Fruit fly (Drosophila melanogaster): ENCODE results near the gene CAH8.

CAH8 gene

DNA sequence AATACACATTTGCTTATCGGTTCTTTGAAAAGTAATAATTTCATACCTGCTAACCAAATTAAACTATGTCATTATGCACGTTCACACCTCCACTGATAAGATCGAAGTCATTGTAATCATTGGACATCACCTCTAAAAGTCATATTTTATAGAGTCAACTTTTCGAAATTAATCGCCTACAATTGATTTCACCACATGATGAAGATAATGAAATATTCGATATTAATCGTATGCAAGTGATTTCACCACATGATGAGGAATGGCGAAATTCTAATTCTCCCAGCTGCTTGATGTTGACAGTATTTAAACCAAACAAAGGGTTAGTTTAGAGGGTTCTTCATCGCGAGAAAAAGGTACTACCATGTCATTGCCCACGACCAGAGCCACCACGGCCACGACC is 13.8 kb downstream of the CAH8 start, which contains the start of gene CG18596 (continued):
- TF ChIP-seq HLH4C (GFP tag; IDR thresholded peaks at IDR 0.05; ENCODE audit: partially characterized antibody) (peak; percentile 90), ac (GFP tag; optimal IDR thresholded peaks at IDR 0.05) (no peak), vnd (GFP tag; IDR thresholded peaks at IDR 0.05; ENCODE audit: partially characterized antibody) (peak; percentile 92), scrt (GFP tag; optimal IDR thresholded peaks at IDR 0.05) (no peak), CG3838 (GFP tag; optimal IDR thresholded peaks at IDR 0.05) (no peak), CG2129 (GFP tag; IDR thresholded peaks at IDR 0.05; ENCODE audit: partially characterized antibody) (peak; percentile 95), z (GFP tag; IDR thresholded peaks at IDR 0.05) (0 out of 3 replicates have a peak, but pooled peaks have one; percentile 5), CG6791 (GFP tag; IDR thresholded peaks at IDR 0.05; ENCODE audit: partially characterized antibody) (peak; percentile 85), phol (tag; optimal IDR thresholded peaks at IDR 0.05) (peak; percentile 67), hbn (GFP tag; IDR thresholded peaks at IDR 0.05; ENCODE audit: partially characterized antibody) (peak; percentile 95), Ets97D (GFP tag; optimal IDR thresholded peaks at IDR 0.05) (peak; percentile 37), tna (GFP tag; IDR thresholded peaks at IDR 0.05; ENCODE audit: partially characterized antibody) (peak; percentile 88), chm (GFP tag; IDR thresholded peaks at IDR 0.05) (0 out of 2 replicates have a peak, but pooled peaks have one; percentile 41), CG14860 (GFP tag; IDR thresholded peaks at IDR 0.05; ENCODE audit: partially characterized antibody) (peak; percentile 95), CG13287 (GFP tag; IDR thresholded peaks at IDR 0.05; ENCODE audit: partially characterized antibody) (peak; percentile 98), CG3995 (GFP tag; optimal IDR thresholded peaks at IDR 0.05) (peak; percentile 10), CG18262 (tag; optimal IDR thresholded peaks at IDR 0.05) (no peak), CoRest (tag; optimal IDR thresholded peaks at IDR 0.05) (peak; percentile 35), psq (GFP tag; optimal IDR thresholded peaks at IDR 0.05) (no peak), slp2 (GFP tag; optimal IDR thresholded peaks at IDR 0.05) (no peak), crp (GFP tag; optimal IDR thresholded peaks at IDR 0.05) (peak in 1 of 2 experiments; percentile 73), CG4820 (GFP tag; optimal IDR thresholded peaks at IDR 0.05) (no peak), hb (GFP tag; IDR thresholded peaks at IDR 0.05; ENCODE audit: partially characterized antibody) (peak; percentile 78), Kr (GFP tag; optimal IDR thresholded peaks at IDR 0.05) (peak; percentile 38), Doc3 (GFP tag; IDR thresholded peaks at IDR 0.05; ENCODE audit: partially characterized antibody) (peak; percentile 96), zen2 (GFP tag; IDR thresholded peaks at IDR 0.05; ENCODE audit: partially characterized antibody) (peak; percentile 92), CG12236 (GFP tag; optimal IDR thresholded peaks at IDR 0.05) (no peak), E2f2 (GFP tag; IDR thresholded peaks at IDR 0.05) (peak; percentile 86), gfzf (GFP tag; optimal IDR thresholded peaks at IDR 0.05) (peak; percentile 0), sna (GFP tag; IDR thresholded peaks at IDR 0.05; ENCODE audit: partially characterized antibody) (peak; percentile 97), chinmo (GFP tag; IDR thresholded peaks at IDR 0.05; ENCODE audit: partially characterized antibody) (peak; percentile 42; the same call in 2 of the 4 replicates), CG8388 (GFP tag; optimal IDR thresholded peaks at IDR 0.05) (no peak), MESR4 (GFP tag; optimal IDR thresholded peaks at IDR 0.05) (peak; percentile 60), ssp (GFP tag; IDR thresholded peaks at IDR 0.05) (no peak), CG14710 (tag; optimal IDR thresholded peaks at IDR 0.05) (peak; percentile 43), BEAF-32 (GFP tag; optimal IDR thresholded peaks at IDR 0.05) (peak; percentile 88), CG34224 (GFP tag; IDR thresholded peaks at IDR 0.05; ENCODE audit: partially characterized antibody) (peak; percentile 97), nerfin-2 (GFP tag; IDR thresholded peaks at IDR 0.05; ENCODE audit: partially characterized antibody) (peak; percentile 91), Dll (GFP tag; IDR thresholded peaks at IDR 0.05; ENCODE audit: partially characterized antibody) (peak; percentile 98), inv (GFP tag; IDR thresholded peaks at IDR 0.05; ENCODE audit: partially characterized antibody) (peak; percentile 88), Myb (GFP tag; optimal IDR thresholded peaks at IDR 0.05) (peak; percentile 56), tll (GFP tag; optimal IDR thresholded peaks at IDR 0.05) (peak in 1 of 2 experiments; percentile 82), Dref (GFP tag; IDR thresholded peaks at IDR 0.05) (peak; percentile 64), knrl (GFP tag; IDR thresholded peaks at IDR 0.05; ENCODE audit: partially characterized antibody) (peak; percentile 94), Med (GFP tag) (peak; percentile 55), CG10267 (tag; optimal IDR thresholded peaks at IDR 0.05) (peak; percentile 33), CG7357 (GFP tag; IDR thresholded peaks at IDR 0.05) (no peak)

Data from whole organism, embryonic.